Worm (Caenorhabditis elegans) whole organism, mixed stage, embryonic: ENCODE measurements around the gene sdc-3.

ENCODE experiments used
- lin-13 ChIP-seq: fragments of 150-350 bp; optimal IDR thresholded peaks from 2 replicates; lab custom pipeline; 2014; ENCODE audit warnings: missing biosample characterization, missing genetic modification characterization
- nhr-237 ChIP-seq: fragments of 150-350 bp; optimal IDR thresholded peaks from 2 replicates; lab custom pipeline; 2014; ENCODE audit warnings: missing biosample characterization, missing genetic modification characterization

DNA sequence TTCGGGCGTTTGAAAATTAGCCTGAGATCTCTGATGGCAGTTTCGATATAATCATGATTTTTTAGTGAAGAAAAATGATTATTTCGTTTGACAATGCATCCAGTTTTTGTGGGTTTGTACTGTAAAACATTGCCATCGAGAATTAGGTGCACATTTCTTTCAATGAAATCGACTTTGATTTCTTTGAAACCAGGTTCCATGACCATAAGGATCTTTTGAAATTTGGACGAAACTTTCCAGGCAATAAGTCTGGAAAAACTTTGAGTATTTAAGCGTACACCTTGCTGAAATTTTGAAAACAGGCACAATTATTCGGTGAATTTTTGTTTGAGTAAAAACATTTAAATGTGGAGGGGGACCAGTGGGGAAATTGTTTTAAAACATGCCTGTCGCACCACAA, 3.7 kb upstream of the sdc-3 start:
- no peak for TF ChIP-seq nhr-237 (tag; lab: Kevin White, UChicago)
- TF ChIP-seq lin-13 (tag; lab: Kevin White, UChicago), result no peak
